Fruit fly (Drosophila melanogaster) whole organism, embryonic: ENCODE measurements around the gene CG3815.

Experiments used
- Ada2b ChIP-seq: fragments of 200-800 bp; sonication (Bioruptor generic); IDR thresholded peaks from 2 replicates; pipeline ENCODE4 v1.3.6; 2022; ENCODE audit warnings: missing biosample characterization, missing genetic modification characterization
- Antp ChIP-seq: fragments of 200-800 bp; sonication (Bioruptor generic); optimal IDR thresholded peaks from 3 replicates; lab custom pipeline; 2016; ENCODE audit warnings: missing biosample characterization, missing genetic modification characterization
- Asciz ChIP-seq: fragments of 200-800 bp; sonication (Bioruptor generic); optimal IDR thresholded peaks from 2 replicates; lab custom pipeline; 2017; ENCODE audit warnings: missing biosample characterization, mild to moderate bottlenecking, missing genetic modification characterization, missing genetic modification reagents
- Atf-2 ChIP-seq: fragments of 200-800 bp; sonication (Bioruptor generic); optimal IDR thresholded peaks from 2 replicates; lab custom pipeline; 2016; ENCODE audit warnings: missing biosample characterization, missing genetic modification characterization
- B-H1 ChIP-seq: fragments of 200-800 bp; sonication (Bioruptor generic); IDR thresholded peaks from 3 replicates; pipeline ENCODE4 v1.3.6; 2022; ENCODE audit warnings: missing biosample characterization, missing genetic modification characterization
- BEAF-32 ChIP-seq: fragments of 200-800 bp; sonication (Bioruptor generic); optimal IDR thresholded peaks from 3 replicates; lab custom pipeline; 2017; ENCODE audit warnings: missing biosample characterization, missing genetic modification characterization, mild to moderate bottlenecking, moderate library complexity, missing genetic modification reagents
- CG10431 ChIP-seq: fragments of 200-800 bp; sonication (Bioruptor generic); optimal IDR thresholded peaks from 3 replicates; lab custom pipeline; 2018; ENCODE audit warnings: missing biosample characterization, mild to moderate bottlenecking, missing genetic modification characterization
- CG12071 ChIP-seq: fragments of 200-800 bp; sonication (Bioruptor generic); optimal IDR thresholded peaks from 3 replicates; lab custom pipeline; 2018; ENCODE audit warnings: missing biosample characterization, mild to moderate bottlenecking, missing genetic modification characterization
- CG12744 ChIP-seq: fragments of 200-800 bp; sonication (Bioruptor generic); optimal IDR thresholded peaks from 2 replicates; lab custom pipeline; 2016; ENCODE audit warnings: missing biosample characterization, missing genetic modification characterization
- CG17186 ChIP-seq: fragments of 200-800 bp; sonication (Bioruptor generic); optimal IDR thresholded peaks from 3 replicates; lab custom pipeline; 2017; ENCODE audit warnings: missing biosample characterization, missing genetic modification reagents, missing genetic modification characterization
- CG1792 ChIP-seq: fragments of 200-800 bp; sonication (Bioruptor generic); optimal IDR thresholded peaks from 2 replicates; lab custom pipeline; 2016; ENCODE audit warnings: missing biosample characterization, missing genetic modification characterization
- CG18619 ChIP-seq: fragments of 200-800 bp; sonication (Bioruptor generic); optimal IDR thresholded peaks from 3 replicates; lab custom pipeline; 2017; ENCODE audit warnings: missing biosample characterization, mild to moderate bottlenecking, missing genetic modification characterization
- CG3163 ChIP-seq: fragments of 200-800 bp; sonication (Bioruptor generic); optimal IDR thresholded peaks from 3 replicates; lab custom pipeline; 2016; ENCODE audit warnings: missing biosample characterization, missing genetic modification characterization
- CG32532 ChIP-seq: fragments of 200-800 bp; sonication (Bioruptor generic); IDR thresholded peaks from 2 replicates; pipeline ENCODE4 v1.3.6; 2022; ENCODE audit warnings: missing biosample characterization, missing genetic modification characterization
- CG32772 ChIP-seq: fragments of 200-800 bp; sonication (Bioruptor generic); IDR thresholded peaks from 2 replicates; pipeline ENCODE4 v1.3.6; 2022; ENCODE audit warnings: missing biosample characterization, missing genetic modification characterization
- CG33213 ChIP-seq: fragments of 200-800 bp; sonication (Bioruptor generic); optimal IDR thresholded peaks from 3 replicates; lab custom pipeline; 2016; ENCODE audit warnings: missing biosample characterization, missing genetic modification characterization
- CG7928 ChIP-seq: fragments of 200-800 bp; sonication (Bioruptor generic); optimal IDR thresholded peaks from 2 replicates; lab custom pipeline; 2017; ENCODE audit warnings: missing biosample characterization, mild to moderate bottlenecking, missing genetic modification characterization
- CG8924 ChIP-seq: fragments of 200-800 bp; optimal IDR thresholded peaks from 3 replicates; lab custom pipeline; 2019; ENCODE audit warnings: missing biosample characterization, mild to moderate bottlenecking, missing genetic modification characterization, moderate library complexity
- CkIIα-i1 ChIP-seq: fragments of 200-800 bp; sonication (Bioruptor generic); IDR thresholded peaks from 2 replicates; pipeline ENCODE4 v1.3.6; 2022; ENCODE audit warnings: missing biosample characterization, missing genetic modification characterization
- Dek ChIP-seq: fragments of 200-800 bp; sonication (Bioruptor generic); optimal IDR thresholded peaks from 3 replicates; lab custom pipeline; 2019; ENCODE audit warnings: missing biosample characterization, mild to moderate bottlenecking, missing genetic modification characterization, moderate library complexity
- Dfd ChIP-seq, 2 experiments: fragments of >200 bp; optimal IDR thresholded peaks; 2 replicates each; lab custom pipeline; 2017; ENCODE audit warnings: missing biosample characterization in 2 of 2, missing genetic modification characterization in 2 of 2
- Elba2 ChIP-seq: fragments of 200-800 bp; sonication (Bioruptor generic); optimal IDR thresholded peaks from 3 replicates; lab custom pipeline; 2016; ENCODE audit warnings: missing biosample characterization, missing genetic modification characterization
- Ets97D ChIP-seq: fragments of 200-800 bp; sonication (Bioruptor generic); optimal IDR thresholded peaks from 3 replicates; lab custom pipeline; 2016; ENCODE audit warnings: missing biosample characterization, missing genetic modification characterization
- Gug ChIP-seq: fragments of 200-800 bp; sonication (Bioruptor generic); IDR thresholded peaks from 4 replicates; pipeline ENCODE4 v1.3.6; 2022; ENCODE audit warnings: missing biosample characterization, missing genetic modification characterization
- H2.0 ChIP-seq: fragments of 200-800 bp; sonication (Bioruptor generic); IDR thresholded peaks from 2 replicates; pipeline ENCODE4 v1.3.6; 2022; ENCODE audit warnings: missing biosample characterization, missing genetic modification characterization
- HLHmδ ChIP-seq: fragments of 200-800 bp; sonication (Bioruptor generic); optimal IDR thresholded peaks from 2 replicates; lab custom pipeline; 2018; ENCODE audit warnings: missing biosample characterization, mild to moderate bottlenecking, missing genetic modification characterization, moderate library complexity
- Med ChIP-seq: fragments of 200-800 bp; sonication (Bioruptor generic); peaks from one replicate; lab custom pipeline; 2016; ENCODE audit warnings: missing biosample characterization, missing genetic modification characterization, mild to moderate bottlenecking, inconsistent platforms, moderate library complexity
- Poxn ChIP-seq: fragments of 200-800 bp; sonication (Bioruptor generic); IDR thresholded peaks from 2 replicates; pipeline ENCODE4 v1.3.6; 2022; ENCODE audit warnings: missing biosample characterization, missing genetic modification characterization
- Sox100B ChIP-seq: fragments of 200-800 bp; sonication (Bioruptor generic); optimal IDR thresholded peaks from 3 replicates; lab custom pipeline; 2018; ENCODE audit warnings: missing biosample characterization, mild to moderate bottlenecking, missing genetic modification characterization
- Spps ChIP-seq: fragments of 200-800 bp; sonication (Bioruptor generic); optimal IDR thresholded peaks from 2 replicates; lab custom pipeline; 2018; ENCODE audit warnings: missing biosample characterization, mild to moderate bottlenecking, missing genetic modification characterization
- Sry-δ ChIP-seq: fragments of 200-800 bp; sonication (Bioruptor generic); optimal IDR thresholded peaks from 2 replicates; lab custom pipeline; 2016; ENCODE audit warnings: missing biosample characterization, missing genetic modification characterization
- YL-1 ChIP-seq: fragments of 200-800 bp; sonication (Bioruptor generic); optimal IDR thresholded peaks from 3 replicates; lab custom pipeline; 2017; ENCODE audit warnings: missing biosample characterization, mild to moderate bottlenecking, missing genetic modification characterization
- abd-A ChIP-seq: fragments of 200-800 bp; sonication (Bioruptor generic); optimal IDR thresholded peaks from 3 replicates; lab custom pipeline; 2019; ENCODE audit warnings: missing biosample characterization, mild to moderate bottlenecking, missing genetic modification characterization, moderate library complexity
- amos ChIP-seq: fragments of 200-800 bp; sonication (Bioruptor generic); IDR thresholded peaks from 2 replicates; pipeline ENCODE4 v1.3.6; 2022; ENCODE audit warnings: missing biosample characterization, missing genetic modification characterization; ENCODE audit not compliant: partially characterized antibody
- aop ChIP-seq: fragments of 200-800 bp; sonication (Bioruptor generic); IDR thresholded peaks from 2 replicates; pipeline ENCODE4 v1.3.6; 2022; ENCODE audit warnings: missing biosample characterization, missing genetic modification characterization
- bowl ChIP-seq: fragments of 200-800 bp; sonication (Bioruptor generic); IDR thresholded peaks from 2 replicates; pipeline ENCODE4 v1.3.6; 2022; ENCODE audit warnings: missing biosample characterization, missing genetic modification characterization
- danr ChIP-seq: fragments of 200-800 bp; sonication (Bioruptor generic); IDR thresholded peaks from 2 replicates; pipeline ENCODE4 v1.3.6; 2022; ENCODE audit warnings: missing biosample characterization, missing genetic modification characterization
- disco-r ChIP-seq: fragments of 200-800 bp; sonication (Bioruptor generic); optimal IDR thresholded peaks from 2 replicates; lab custom pipeline; 2016; ENCODE audit warnings: missing biosample characterization, missing genetic modification characterization
- dmrt11E ChIP-seq: fragments of 200-800 bp; sonication (Bioruptor generic); optimal IDR thresholded peaks from 3 replicates; lab custom pipeline; 2018; ENCODE audit warnings: missing biosample characterization, mild to moderate bottlenecking, missing genetic modification characterization, moderate library complexity
- dysf ChIP-seq: fragments of 200-800 bp; sonication (Bioruptor generic); IDR thresholded peaks from 3 replicates; pipeline ENCODE4 v1.3.6; 2022; ENCODE audit warnings: missing biosample characterization, missing genetic modification characterization
- fu2 ChIP-seq: fragments of 200-800 bp; sonication (Bioruptor generic); optimal IDR thresholded peaks from 2 replicates; lab custom pipeline; 2016; ENCODE audit warnings: missing biosample characterization, missing genetic modification characterization
- gfzf ChIP-seq: fragments of 200-800 bp; sonication (Bioruptor generic); optimal IDR thresholded peaks from 2 replicates; lab custom pipeline; 2016; ENCODE audit warnings: missing biosample characterization, mild to moderate bottlenecking, missing genetic modification characterization, moderate library complexity
- kah ChIP-seq: fragments of 200-800 bp; sonication (Bioruptor generic); optimal IDR thresholded peaks from 2 replicates; lab custom pipeline; 2018; ENCODE audit warnings: missing biosample characterization, mild to moderate bottlenecking, missing genetic modification characterization
- ken ChIP-seq: fragments of 200-800 bp; sonication (Bioruptor generic); IDR thresholded peaks from 3 replicates; pipeline ENCODE4 v1.3.6; 2022; ENCODE audit warnings: missing biosample characterization, missing genetic modification characterization
- mirr ChIP-seq: fragments of 200-800 bp; sonication (Bioruptor generic); optimal IDR thresholded peaks from 3 replicates; lab custom pipeline; 2018; ENCODE audit warnings: missing biosample characterization, mild to moderate bottlenecking, missing genetic modification characterization
- pzg ChIP-seq: fragments of 200-800 bp; sonication (Bioruptor generic); optimal IDR thresholded peaks from 3 replicates; lab custom pipeline; 2018; ENCODE audit warnings: missing biosample characterization, mild to moderate bottlenecking, missing genetic modification characterization, moderate library complexity
- sc ChIP-seq, 3 experiments: fragments of >200 bp in 2 of 3; fragments of 200-800 bp in 1 of 3; sonication (Bioruptor generic) in 1 of 3; optimal IDR thresholded peaks; 2 replicates in 2 of 3; 3 replicates in 1 of 3; lab custom pipeline; 2017; ENCODE audit warnings: mild to moderate bottlenecking in 1 of 3, missing biosample characterization in 1 of 3, missing genetic modification characterization in 1 of 3, missing genetic modification reagents in 1 of 3
- slp2 ChIP-seq: fragments of 200-800 bp; sonication (Bioruptor generic); optimal IDR thresholded peaks from 2 replicates; lab custom pipeline; 2016; ENCODE audit warnings: missing biosample characterization, missing genetic modification characterization
- vvl ChIP-seq: fragments of 200-800 bp; sonication (Bioruptor generic); IDR thresholded peaks from 2 replicates; pipeline ENCODE4 v1.3.6; 2022; ENCODE audit warnings: missing biosample characterization, missing genetic modification characterization
- wdn ChIP-seq: fragments of 200-800 bp; sonication (Bioruptor generic); IDR thresholded peaks from 2 replicates; pipeline ENCODE4 v1.3.6; 2022; ENCODE audit warnings: missing biosample characterization, missing genetic modification characterization
- yki ChIP-seq: fragments of >200 bp; optimal IDR thresholded peaks from 3 replicates; lab custom pipeline; 2018

The CG3815 gene

DNA sequence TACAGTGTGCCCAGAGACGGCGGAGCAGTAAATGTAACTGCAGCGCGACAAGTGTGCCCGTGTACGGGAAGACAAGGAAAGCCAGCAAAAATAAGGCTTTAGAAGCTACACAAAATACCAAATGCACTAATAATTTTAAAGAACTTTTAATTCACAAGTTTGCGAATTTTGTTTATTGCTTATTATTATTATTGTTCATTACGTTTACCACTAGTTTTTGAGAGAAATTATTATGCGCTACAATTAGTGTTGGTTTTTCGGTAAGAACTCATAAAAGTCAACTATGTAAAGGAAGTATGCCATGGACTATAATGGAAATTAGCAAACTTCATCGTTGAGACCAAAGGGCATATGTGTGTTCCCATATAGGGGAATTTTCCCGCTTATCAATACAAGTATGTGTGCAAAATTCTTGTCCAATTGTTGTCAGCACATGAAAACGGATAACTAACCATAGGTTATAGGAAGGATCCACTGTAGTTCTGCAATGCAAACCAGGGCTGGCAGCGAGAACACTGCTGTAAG, 27.9 kb upstream of the CG3815 start, which contains the start of gene schlank (continued):
- no peak for TF ChIP-seq abd-A
- TF ChIP-seq Ada2b (GFP tag; lab: Robert Waterston, UW): peak; percentile 56
- TF ChIP-seq Antp (GFP tag; lab: Kevin White, UChicago): peak; percentile 75
- TF ChIP-seq fu2 (GFP tag; lab: Kevin White, UChicago): peak; percentile 59
- TF ChIP-seq dysf (GFP tag; lab: Robert Waterston, UW): peak; percentile 74
- peak; percentile 11; the same call in 1 of the 2 replicates for TF ChIP-seq amos (GFP tag; lab: Robert Waterston, UW)
- TF ChIP-seq Gug (GFP tag; lab: Robert Waterston, UW): peak; percentile 67
- TF ChIP-seq B-H1 (GFP tag; lab: Robert Waterston, UW): peak; percentile 37
- no peak for TF ChIP-seq CG10431 (GFP tag; lab: Kevin White, UChicago)
- peak; percentile 30 for TF ChIP-seq mirr (GFP tag; lab: Kevin White, UChicago)
- peak; percentile 36 for TF ChIP-seq Ets97D
- TF ChIP-seq pzg: peak; percentile 76
- peak; percentile 25 for TF ChIP-seq CG8924 (tag; lab: Kevin White, UChicago)
- peak; percentile 63 for TF ChIP-seq H2.0
- TF ChIP-seq vvl (GFP tag; lab: Robert Waterston, UW): peak; percentile 68
- TF ChIP-seq CG32532 (GFP tag; lab: Robert Waterston, UW): peak; percentile 73
- no peak for TF ChIP-seq Asciz
- no peak for TF ChIP-seq yki (lab: Kevin White, UChicago)
- peak; percentile 30 for TF ChIP-seq Sry-δ (GFP tag; lab: Kevin White, UChicago)
- TF ChIP-seq CG18619 (GFP tag; lab: Kevin White, UChicago): peak; percentile 10
- peak; percentile 37 for TF ChIP-seq CG33213 (GFP tag; lab: Kevin White, UChicago)
- peak; percentile 27 for TF ChIP-seq CG17186 (GFP tag; lab: Kevin White, UChicago)
- no peak for TF ChIP-seq bowl (GFP tag; lab: Robert Waterston, UW)
- peak; percentile 49 for TF ChIP-seq Atf-2 (GFP tag; lab: Kevin White, UChicago)
- TF ChIP-seq CG12071 (GFP tag; lab: Kevin White, UChicago): peak; percentile 25
- TF ChIP-seq CG12744 (GFP tag; lab: Kevin White, UChicago): no peak
- no peak for TF ChIP-seq Sox100B (GFP tag; lab: Kevin White, UChicago)
- TF ChIP-seq CG1792 (GFP tag; lab: Kevin White, UChicago): no peak
- no peak for TF ChIP-seq CkIIα-i1 (GFP tag; lab: Robert Waterston, UW)
- TF ChIP-seq Poxn (GFP tag; lab: Robert Waterston, UW): no peak
- peak; percentile 33 for TF ChIP-seq BEAF-32 (GFP tag; lab: Kevin White, UChicago)
- TF ChIP-seq disco-r (GFP tag; lab: Kevin White, UChicago): no peak
- TF ChIP-seq HLHmδ: no peak
- peak; percentile 94 for TF ChIP-seq gfzf (GFP tag; lab: Kevin White, UChicago)
- no peak for TF ChIP-seq kah (GFP tag; lab: Kevin White, UChicago)
- peak; percentile 66 for TF ChIP-seq ken (GFP tag; lab: Robert Waterston, UW)
- TF ChIP-seq Med: peak; percentile 85
- no peak for TF ChIP-seq Dfd (GFP tag; optimal IDR thresholded peaks at IDR 0.05; lab: Kevin White, UChicago)
- TF ChIP-seq YL-1 (GFP tag; lab: Kevin White, UChicago): no peak
- peak; percentile 3 for TF ChIP-seq CG3163 (GFP tag; lab: Kevin White, UChicago)
- peak; percentile 21 for TF ChIP-seq dmrt11E (tag; lab: Kevin White, UChicago)
- no peak for TF ChIP-seq Spps
- no peak for TF ChIP-seq danr (GFP tag; lab: Robert Waterston, UW)
- 0 out of 2 replicates have a peak, but pooled peaks have one; percentile 20 for TF ChIP-seq aop
- peak; percentile 35 for TF ChIP-seq Dek (tag; lab: Kevin White, UChicago)
- peak; percentile 56 for TF ChIP-seq wdn (GFP tag; lab: Robert Waterston, UW)
- peak; percentile 50; the same call in 1 of the 2 replicates for TF ChIP-seq CG32772 (GFP tag; lab: Robert Waterston, UW)
- no peak for TF ChIP-seq Elba2 (GFP tag; lab: Kevin White, UChicago)
- peak; percentile 42 for TF ChIP-seq slp2
- no peak for TF ChIP-seq sc (optimal IDR thresholded peaks at IDR 0.05; lab: Kevin White, UChicago)
- no peak for TF ChIP-seq sc (GFP tag; optimal IDR thresholded peaks at IDR 0.05; lab: Kevin White, UChicago)
- TF ChIP-seq CG7928 (GFP tag; lab: Kevin White, UChicago): peak; percentile 85
